Worm (Caenorhabditis elegans): Measurements from ENCODE around the gene asah-2.

DNA sequence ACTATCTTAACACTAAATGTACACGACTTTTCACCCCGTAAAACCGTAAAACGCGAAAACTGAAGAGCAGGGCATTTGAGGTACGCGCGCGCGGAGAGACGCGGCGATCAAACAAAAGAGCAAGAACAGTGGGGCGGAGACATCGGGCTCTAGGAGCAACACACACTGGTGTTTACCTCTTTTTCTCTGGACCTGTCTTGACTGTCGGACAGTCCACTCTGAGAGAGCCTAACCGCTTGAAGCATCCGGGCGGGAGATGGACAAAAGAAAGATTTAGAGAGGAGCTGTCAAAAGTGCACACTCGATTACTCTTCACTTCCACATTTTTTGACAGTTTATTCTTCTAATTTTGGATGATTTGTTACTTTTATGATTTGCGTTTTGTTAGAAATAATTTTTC, 2.6 kb upstream of the asah-2 start:
- TF ChIP-seq bed-3 (GFP tag; optimal IDR thresholded peaks at IDR 0.05): no peak
- no peak for TF ChIP-seq nhr-12 (tag; optimal IDR thresholded peaks at IDR 0.05)
- peak; percentile 11 for TF ChIP-seq nhr-237 (tag; optimal IDR thresholded peaks at IDR 0.05)
- no peak for TF ChIP-seq sptf-1 (tag; optimal IDR thresholded peaks at IDR 0.05)
- TF ChIP-seq nhr-28 (tag; optimal IDR thresholded peaks at IDR 0.05): no peak
- TF ChIP-seq unc-62 (GFP tag; optimal IDR thresholded peaks at IDR 0.05): no peak
- TF ChIP-seq cnd-1 (tag; optimal IDR thresholded peaks at IDR 0.05): no peak
- TF ChIP-seq flh-1 (GFP tag; optimal IDR thresholded peaks at IDR 0.05): no peak
- TF ChIP-seq blmp-1 (tag; optimal IDR thresholded peaks at IDR 0.05): no peak
- no peak for TF ChIP-seq ztf-11 (tag; optimal IDR thresholded peaks at IDR 0.05)
- no peak for TF ChIP-seq nhr-76 (tag; optimal IDR thresholded peaks at IDR 0.05)
- TF ChIP-seq drap-1 (GFP tag; optimal IDR thresholded peaks at IDR 0.05): no peak
